Fruit fly (Drosophila melanogaster) S2 (cell line): ENCODE results near the gene CG8560.

ENCODE experiments used
- CG8478 ChIP-seq: fragments of >200 bp; optimal IDR thresholded peaks from 2 replicates; lab custom pipeline; 2018
- CTCF ChIP-seq, 2 experiments: fragments of >200 bp; optimal IDR thresholded peaks; 2 replicates each; lab custom pipeline; 2018

DNA sequence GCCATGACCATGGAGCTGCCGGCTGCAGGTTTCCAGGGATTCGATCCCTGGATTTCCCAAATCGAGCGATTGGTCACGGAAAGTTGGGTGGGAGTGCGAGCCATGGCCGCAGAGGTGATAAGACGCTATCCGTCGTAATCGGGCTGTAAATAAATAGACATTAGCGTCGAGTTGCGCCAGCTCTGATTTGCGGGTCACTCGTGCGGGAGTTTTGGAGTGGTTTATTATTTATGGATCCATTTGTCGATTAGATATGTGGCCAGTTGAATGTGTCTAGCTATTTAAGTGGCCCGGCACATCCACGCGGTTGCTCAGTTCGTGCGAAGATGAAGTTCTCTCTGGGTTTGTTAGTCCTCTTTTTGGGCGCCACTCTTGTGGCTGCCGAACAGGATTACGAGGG, 6.0 kb downstream of the CG8560 start, which contains the start of gene CG8562:
- no peak for TF ChIP-seq CTCF (optimal IDR thresholded peaks at IDR 0.05; lab: Kevin White, UChicago)
- no peak for TF ChIP-seq CG8478 (lab: Kevin White, UChicago)
